Worm (Caenorhabditis elegans) whole organism, L4 larva: ENCODE results near the gene Y45F10C.4.

Experiments used
- aly-2 ChIP-seq: sonication (generic microtip); optimal IDR thresholded peaks from 2 replicates; lab custom pipeline; 2018; ENCODE audit warnings: missing biosample characterization, missing genetic modification characterization
- ama-1 ChIP-seq: fragments of 150-350 bp; optimal IDR thresholded peaks from 2 replicates; lab custom pipeline; 2014; ENCODE audit warnings: inconsistent platforms, mixed read lengths
- ceh-44 ChIP-seq: fragments of 200-800 bp; sonication (Bioruptor generic); IDR thresholded peaks from 2 replicates; pipeline ENCODE4 v1.3.6; 2022; ENCODE audit warnings: missing genetic modification reagents, missing genetic modification characterization, missing compliant biosample characterization
- dpl-1 ChIP-seq: fragments of 150-350 bp; optimal IDR thresholded peaks from 2 replicates; lab custom pipeline; 2014; ENCODE audit warnings: missing biosample characterization, missing genetic modification reagents, missing genetic modification characterization
- dve-1 ChIP-seq: sonication (generic microtip); optimal IDR thresholded peaks from 2 replicates; lab custom pipeline; 2017; ENCODE audit warnings: antibody characterized with exemption, mild to moderate bottlenecking, missing genetic modification characterization, missing compliant biosample characterization; ENCODE audit not compliant: insufficient read depth
- fkh-10 ChIP-seq: fragments of 150-350 bp; optimal IDR thresholded peaks from 2 replicates; lab custom pipeline; 2014; ENCODE audit warnings: missing biosample characterization, missing genetic modification reagents, missing genetic modification characterization
- lin-39 ChIP-seq: fragments of 150-350 bp; optimal IDR thresholded peaks from 2 replicates; lab custom pipeline; 2014; ENCODE audit warnings: missing biosample characterization, missing genetic modification reagents, missing genetic modification characterization
- madf-9 ChIP-seq: fragments of 200-800 bp; sonication (Bioruptor generic); conservative IDR thresholded peaks from 2 replicates; pipeline ENCODE4 v1.3.6; 2022; ENCODE audit warnings: missing genetic modification reagents, missing genetic modification characterization, missing compliant biosample characterization
- nhr-25 ChIP-seq: sonication (generic microtip); optimal IDR thresholded peaks from 2 replicates; lab custom pipeline; 2017; ENCODE audit warnings: missing genetic modification characterization, mild to moderate bottlenecking, missing compliant biosample characterization, antibody characterized with exemption, moderate library complexity, borderline replicate concordance; ENCODE audit not compliant: insufficient read depth
- rbr-2 ChIP-seq: sonication (generic microtip); optimal IDR thresholded peaks from 2 replicates; lab custom pipeline; 2016; ENCODE audit warnings: missing genotype, missing genetic modification characterization, missing compliant biosample characterization
- sdz-12 ChIP-seq: fragments of 200-800 bp; sonication (Bioruptor generic); optimal IDR thresholded peaks from 2 replicates; lab custom pipeline; 2018; ENCODE audit warnings: mild to moderate bottlenecking, missing genetic modification characterization, missing compliant biosample characterization
- zfp-3 ChIP-seq: fragments of 200-800 bp; sonication (Bioruptor generic); conservative IDR thresholded peaks from 2 replicates; pipeline ENCODE4 v1.3.6; 2022; ENCODE audit warnings: missing genetic modification reagents, missing genetic modification characterization, missing compliant biosample characterization
- ztf-11 ChIP-seq: fragments of 150-350 bp; optimal IDR thresholded peaks from 2 replicates; lab custom pipeline; 2014; ENCODE audit warnings: missing biosample characterization, missing genetic modification characterization

DNA sequence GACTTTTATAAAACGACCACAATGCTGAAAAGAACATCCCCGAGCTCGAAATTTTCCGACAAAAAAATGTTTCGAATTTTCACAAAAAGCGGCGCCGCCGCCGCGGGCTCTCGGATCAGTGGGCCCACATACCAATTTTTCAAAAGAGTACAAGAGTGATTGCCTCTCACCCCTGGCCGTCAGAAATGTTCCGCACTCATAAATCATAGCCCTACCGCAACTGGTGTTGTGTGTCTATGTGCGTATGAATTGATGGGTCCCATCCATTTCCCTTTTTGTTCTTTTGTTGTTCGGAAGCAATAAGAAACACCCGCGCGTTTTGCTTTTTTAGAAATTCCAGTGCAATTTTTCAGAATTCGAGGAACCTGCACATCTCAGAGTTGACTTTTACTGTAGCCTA is 30.6 kb upstream of the Y45F10C.4 start:
- TF ChIP-seq madf-9 (GFP tag; lab: Robert Waterston, UW) (no peak), ztf-11 (tag; lab: Kevin White, UChicago) (no peak), dve-1 (tag; lab: Kevin White, UChicago) (no peak), aly-2 (tag; lab: Kevin White, UChicago) (no peak), ceh-44 (GFP tag; lab: Robert Waterston, UW) (no peak), nhr-25 (tag; lab: Kevin White, UChicago) (no peak), sdz-12 (GFP tag; lab: Kevin White, UChicago) (no peak), zfp-3 (GFP tag; lab: Robert Waterston, UW) (no peak), ama-1 (lab: Kevin White, UChicago) (no peak), fkh-10 (GFP tag; lab: Kevin White, UChicago) (no peak), rbr-2 (tag; lab: Kevin White, UChicago) (no peak), dpl-1 (no peak), lin-39 (tag; lab: Kevin White, UChicago) (no peak)
